Fruit fly (Drosophila melanogaster) whole organism, embryonic: ENCODE results near the gene Idh3b.

Source experiments
- CG10274 ChIP-seq: fragments of 200-800 bp; sonication (Bioruptor generic); optimal IDR thresholded peaks from 3 replicates; lab custom pipeline; 2017; ENCODE audit warnings: missing biosample characterization, mild to moderate bottlenecking, missing genetic modification characterization
- CG10321 ChIP-seq: fragments of 200-800 bp; sonication (Bioruptor generic); IDR thresholded peaks from 2 replicates; pipeline ENCODE4 v1.3.6; 2022; ENCODE audit warnings: missing biosample characterization, missing genetic modification characterization
- CG12071 ChIP-seq: fragments of 200-800 bp; sonication (Bioruptor generic); optimal IDR thresholded peaks from 3 replicates; lab custom pipeline; 2018; ENCODE audit warnings: missing biosample characterization, mild to moderate bottlenecking, missing genetic modification characterization
- CG14050 ChIP-seq: fragments of 200-800 bp; sonication (Bioruptor generic); IDR thresholded peaks from 3 replicates; pipeline ENCODE4 v1.3.6; 2022; ENCODE audit warnings: missing biosample characterization, missing genetic modification characterization
- CHES-1-like ChIP-seq: fragments of 200-800 bp; sonication (Bioruptor generic); optimal IDR thresholded peaks from 2 replicates; lab custom pipeline; 2016; ENCODE audit warnings: missing biosample characterization, missing genetic modification characterization
- D19A ChIP-seq: fragments of 200-800 bp; optimal IDR thresholded peaks from 3 replicates; lab custom pipeline; 2019; ENCODE audit warnings: missing biosample characterization, mild to moderate bottlenecking, missing genetic modification characterization, moderate library complexity
- Nf-YC ChIP-seq: fragments of 200-800 bp; optimal IDR thresholded peaks from 3 replicates; lab custom pipeline; 2019; ENCODE audit warnings: missing biosample characterization, mild to moderate bottlenecking, missing genetic modification characterization, moderate library complexity
- NfI ChIP-seq: fragments of 200-800 bp; sonication (Bioruptor generic); optimal IDR thresholded peaks from 3 replicates; lab custom pipeline; 2018; ENCODE audit warnings: missing biosample characterization, mild to moderate bottlenecking, missing genetic modification characterization, moderate library complexity
- bigmax ChIP-seq: fragments of 200-800 bp; sonication (Bioruptor generic); optimal IDR thresholded peaks from 2 replicates; lab custom pipeline; 2018; ENCODE audit warnings: missing biosample characterization, mild to moderate bottlenecking, missing genetic modification characterization
- onecut ChIP-seq: fragments of 200-800 bp; sonication (Bioruptor generic); IDR thresholded peaks from 2 replicates; pipeline ENCODE4 v1.3.6; 2022; ENCODE audit warnings: missing biosample characterization, missing genetic modification characterization

- TF ChIP-seq CG10274 (GFP tag; lab: Kevin White, UChicago), result no peak
- TF ChIP-seq CHES-1-like (GFP tag; lab: Kevin White, UChicago), result no peak
- TF ChIP-seq bigmax, result no peak
- no peak for TF ChIP-seq NfI (GFP tag; lab: Kevin White, UChicago)
- no peak for TF ChIP-seq onecut (GFP tag; lab: Robert Waterston, UW)
- TF ChIP-seq Nf-YC, result no peak
- TF ChIP-seq D19A (tag; lab: Kevin White, UChicago), result no peak
- no peak for TF ChIP-seq CG12071 (GFP tag; lab: Kevin White, UChicago)
- TF ChIP-seq CG14050 (GFP tag; lab: Robert Waterston, UW), result no peak
- TF ChIP-seq CG10321, result no peak
Measured at dm6 chr3R:22046231-22046630, 27.0 kb upstream of the Idh3b start.
